Worm (Caenorhabditis elegans): Measurements from ENCODE around the gene T19A5.3.

- no peak for TF ChIP-seq ceh-6 (GFP tag; optimal IDR thresholded peaks at IDR 0.05)
- no peak for TF ChIP-seq unc-42 (tag; optimal IDR thresholded peaks at IDR 0.05)
- TF ChIP-seq pat-9 (tag; optimal IDR thresholded peaks at IDR 0.05): no peak
- TF ChIP-seq hlh-15 (tag; optimal IDR thresholded peaks at IDR 0.05): no peak
- no peak for TF ChIP-seq gmeb-2 (tag; optimal IDR thresholded peaks at IDR 0.05)
- TF ChIP-seq tbx-2 (tag; optimal IDR thresholded peaks at IDR 0.05): no peak
- TF ChIP-seq pqm-1 (tag; optimal IDR thresholded peaks at IDR 0.05): no peak
- no peak for TF ChIP-seq ceh-9 (tag; optimal IDR thresholded peaks at IDR 0.05)
These were observed 8.8 kb downstream of the T19A5.3 start for ce11 chrV:8935104-8935503.
